Worm (Caenorhabditis elegans): Measurements from ENCODE around the gene cest-26.

Gene cest-26

DNA sequence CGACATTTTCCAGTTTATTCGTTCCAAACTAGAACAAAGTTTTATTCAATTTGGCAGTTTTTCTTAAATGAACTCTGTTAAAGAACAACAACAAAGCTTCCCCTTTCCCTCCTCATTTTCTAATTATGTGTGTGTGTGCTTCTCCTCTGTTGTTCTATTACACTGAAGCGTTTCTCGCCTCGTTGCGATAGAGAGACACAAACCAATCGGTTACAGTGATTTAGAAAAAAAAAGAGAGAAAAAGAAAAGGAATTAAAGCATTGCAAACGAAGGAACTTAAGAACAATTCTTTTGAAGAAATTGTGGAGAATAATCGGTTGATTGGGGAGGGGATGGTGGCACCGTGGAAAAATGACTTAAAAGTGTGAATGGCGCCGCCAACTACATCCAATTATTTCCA lies at the start of gene cest-26:
cest-26 (minus strand) TSS at position 101 of the 400 bp plus-strand sequence.
- TF ChIP-seq lin-14 (GFP tag; optimal IDR thresholded peaks at IDR 0.05) (peak; percentile 4), dsc-1 (tag; optimal IDR thresholded peaks at IDR 0.05) (peak; percentile 7), nhr-20 (tag; optimal IDR thresholded peaks at IDR 0.05) (no peak)

DNA sequence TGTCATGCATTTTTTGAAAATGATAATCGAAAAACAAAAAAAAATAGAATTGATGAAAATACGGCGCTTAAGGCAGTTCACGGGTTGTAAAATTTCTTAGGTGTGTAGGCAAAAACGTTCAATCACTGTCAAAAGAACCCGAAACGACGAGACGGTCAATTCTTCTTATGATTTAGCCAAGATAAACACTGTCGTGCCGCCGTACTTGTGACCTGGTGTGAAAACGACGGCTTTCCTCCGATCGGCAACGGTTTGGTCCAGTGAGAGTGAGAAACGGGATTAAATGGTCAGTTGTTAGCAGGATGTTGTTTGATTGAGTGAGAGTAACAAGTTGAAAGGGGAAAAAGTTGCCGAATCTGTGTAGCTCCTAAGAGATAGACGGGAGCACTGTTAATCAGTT lies 46.6 kb upstream of the cest-26 start:
- TF ChIP-seq lin-14 (GFP tag; optimal IDR thresholded peaks at IDR 0.05) (peak; percentile 54), blmp-1 (tag; optimal IDR thresholded peaks at IDR 0.05) (peak; percentile 96), nhr-19 (GFP tag; conservative IDR thresholded peaks at IDR 0.05) (no peak), nhr-20 (tag; optimal IDR thresholded peaks at IDR 0.05) (peak; percentile 55), nhr-71 (tag; optimal IDR thresholded peaks at IDR 0.05) (peak; percentile 8), snu-23 (GFP tag; optimal IDR thresholded peaks at IDR 0.05) (peak; percentile 8), tbx-2 (tag; optimal IDR thresholded peaks at IDR 0.05) (peak; percentile 9), ceh-82 (tag; optimal IDR thresholded peaks at IDR 0.05) (no peak), egl-27 (tag; optimal IDR thresholded peaks at IDR 0.05) (no peak), nhr-85 (tag) (peak; percentile 81)

DNA sequence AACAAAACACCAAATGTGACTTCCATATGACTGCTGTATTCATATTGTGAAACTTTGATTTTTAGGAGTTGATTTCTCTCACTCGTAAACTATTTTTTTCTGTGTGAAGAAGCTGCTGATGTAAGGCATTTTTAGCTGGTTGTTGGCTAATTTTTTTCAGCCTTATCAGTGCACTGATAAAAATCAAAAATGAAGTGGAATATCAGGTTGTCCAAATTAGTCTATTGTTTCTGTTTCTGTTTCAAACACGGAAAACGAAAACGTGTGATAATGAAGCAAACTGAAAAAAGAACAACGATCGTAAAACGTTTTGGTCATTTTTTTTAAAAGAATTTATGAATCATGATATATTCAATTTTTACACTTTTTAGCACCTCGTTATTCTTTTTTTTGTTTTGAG lies 43.3 kb upstream of the cest-26 start:
- no peak for TF ChIP-seq ceh-8 (GFP tag; optimal IDR thresholded peaks at IDR 0.05)
- no peak for TF ChIP-seq nhr-76 (tag; optimal IDR thresholded peaks at IDR 0.05)
- TF ChIP-seq lin-35 (GFP tag; optimal IDR thresholded peaks at IDR 0.05) = peak in 1 of 2 experiments; percentile 17
- TF ChIP-seq pqm-1 (tag; optimal IDR thresholded peaks at IDR 0.05) = peak; percentile 31
- peak; percentile 85 for TF ChIP-seq elt-2 (tag; optimal IDR thresholded peaks at IDR 0.05)

DNA sequence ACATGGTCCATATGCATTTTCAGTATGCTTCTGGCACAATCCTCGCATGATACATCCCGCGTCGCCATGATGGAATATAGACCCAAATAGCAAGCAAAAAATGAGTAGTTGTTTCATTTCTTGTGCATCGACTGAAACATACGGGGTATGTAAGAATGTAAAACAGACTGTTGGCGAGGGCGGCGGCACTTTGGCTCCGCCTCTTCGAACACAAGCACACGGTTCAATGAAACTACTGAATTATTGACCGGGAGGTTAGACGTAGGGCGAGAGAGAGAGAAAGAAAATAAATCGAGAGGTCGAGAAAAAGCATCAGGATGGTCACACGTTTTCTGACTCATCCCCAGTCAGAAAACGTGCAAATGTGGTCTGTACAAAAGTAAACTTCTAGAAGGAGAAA lies 42.5 kb upstream of the cest-26 start:
- TF ChIP-seq lin-35 (GFP tag; optimal IDR thresholded peaks at IDR 0.05) (peak in 1 of 2 experiments; percentile 8), vab-15 (tag; optimal IDR thresholded peaks at IDR 0.05) (no peak)

DNA sequence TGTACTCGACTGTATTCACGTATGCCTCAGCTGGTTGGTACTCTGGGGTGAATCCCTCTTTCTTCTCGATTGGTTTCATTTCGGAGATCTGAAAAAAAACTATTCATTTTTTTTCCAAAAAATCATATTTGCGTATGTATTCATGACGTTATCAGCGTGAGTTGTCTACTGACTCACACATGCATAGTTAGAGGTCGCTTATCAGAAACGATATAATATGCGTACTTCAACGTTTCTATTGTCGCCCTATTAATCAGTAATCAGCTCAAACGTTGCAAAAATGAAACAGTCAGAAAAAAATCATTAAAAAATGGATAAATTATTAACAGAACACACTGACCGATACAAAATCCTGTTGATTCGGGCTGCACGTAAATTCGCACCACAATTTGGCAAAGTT lies 41.0 kb upstream of the cest-26 start:
- TF ChIP-seq nhr-77 (tag; optimal IDR thresholded peaks at IDR 0.05) = no peak
- TF ChIP-seq ztf-4 (tag; optimal IDR thresholded peaks at IDR 0.05) = no peak
- TF ChIP-seq elt-2 (tag; optimal IDR thresholded peaks at IDR 0.05) = peak; percentile 65
- no peak for TF ChIP-seq nhr-84 (tag; optimal IDR thresholded peaks at IDR 0.05)
- peak in 1 of 2 experiments; percentile 21 for TF ChIP-seq lin-35 (GFP tag; optimal IDR thresholded peaks at IDR 0.05)
- no peak for TF ChIP-seq aha-1 (tag; optimal IDR thresholded peaks at IDR 0.05)
- no peak for TF ChIP-seq hlh-4 (tag; optimal IDR thresholded peaks at IDR 0.05)

DNA sequence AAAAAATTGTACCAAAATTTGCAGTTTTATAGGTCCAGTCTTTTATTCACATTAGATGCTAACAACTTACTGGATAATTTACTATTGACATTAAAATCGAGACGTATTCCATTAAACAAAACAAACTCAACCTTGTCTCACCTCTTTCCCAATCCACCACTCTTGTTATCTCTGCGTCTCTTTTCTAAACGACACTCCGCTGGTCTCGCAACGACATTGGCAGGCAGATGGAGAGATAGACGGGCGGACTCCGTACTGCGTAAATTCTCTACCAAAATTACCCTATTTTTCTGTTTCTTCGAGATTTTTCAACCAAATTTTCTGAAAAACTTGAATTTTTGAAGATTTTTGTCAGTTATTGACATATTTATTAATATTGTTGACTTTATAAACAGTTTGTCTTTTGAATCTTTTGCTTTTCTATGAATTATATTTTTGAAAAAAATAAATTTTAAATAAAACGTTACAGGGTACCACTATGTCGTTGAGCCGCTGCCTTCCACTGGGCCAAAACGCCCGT lies 31.9 kb upstream of the cest-26 start, which contains the start of gene asb-2:
asb-2 (plus strand) TSS at position 470 of the 520 bp plus-strand sequence.
- TF ChIP-seq unc-30 (tag; optimal IDR thresholded peaks at IDR 0.05) (no peak), nhr-90 (tag; optimal IDR thresholded peaks at IDR 0.05; ENCODE audit: poor library complexity) (peak; percentile 86), nhr-28 (tag; optimal IDR thresholded peaks at IDR 0.05) (no peak), alr-1 (tag; optimal IDR thresholded peaks at IDR 0.05; ENCODE audit: borderline replicate concordance) (no peak), unc-62 (GFP tag; optimal IDR thresholded peaks at IDR 0.05) (no peak), lsy-2 (tag; optimal IDR thresholded peaks at IDR 0.05) (peak; percentile 85 to 92), ces-1 (GFP tag; optimal IDR thresholded peaks at IDR 0.05) (no peak), mef-2 (tag; optimal IDR thresholded peaks at IDR 0.05) (peak; percentile 50), vab-15 (tag; optimal IDR thresholded peaks at IDR 0.05) (peak; percentile 22), sptf-1 (tag; optimal IDR thresholded peaks at IDR 0.05) (no peak), aly-2 (tag; optimal IDR thresholded peaks at IDR 0.05) (peak; percentile 47), nhr-47 (tag; optimal IDR thresholded peaks at IDR 0.05) (peak; percentile 90), ceh-63 (GFP tag; optimal IDR thresholded peaks at IDR 0.05) (no peak), hpl-2 (GFP tag; optimal IDR thresholded peaks at IDR 0.05) (peak; percentile 45), ceh-88 (GFP tag; IDR thresholded peaks at IDR 0.05) (peak; percentile 35; the same call in 1 of the 2 replicates), fos-1 (tag; optimal IDR thresholded peaks at IDR 0.05) (peak; percentile 90), fkh-4 (tag; optimal IDR thresholded peaks at IDR 0.05; ENCODE audit: borderline replicate concordance) (no peak), ama-1 (optimal IDR thresholded peaks at IDR 0.05) (peak; percentile 40), ceh-8 (GFP tag; optimal IDR thresholded peaks at IDR 0.05) (no peak), Y116A8C.19 (tag; optimal IDR thresholded peaks at IDR 0.05; ENCODE audit: borderline replicate concordance) (no peak), F16B12.6 (tag; optimal IDR thresholded peaks at IDR 0.05) (peak; percentile 56), mep-1 (tag; optimal IDR thresholded peaks at IDR 0.05) (peak; percentile 95), swsn-7 (tag; optimal IDR thresholded peaks at IDR 0.05) (peak; percentile 89), ets-5 (GFP tag; IDR thresholded peaks at IDR 0.05) (no peak)

Measured in whole organism, L1 larva.